Worm (Caenorhabditis elegans) whole organism, L4 larva: ENCODE measurements around the gene mix-1.

ENCODE experiments used
- ama-1 ChIP-seq: fragments of 150-350 bp; optimal IDR thresholded peaks from 2 replicates; lab custom pipeline; 2014; ENCODE audit warnings: inconsistent platforms, mixed read lengths
- fos-1 ChIP-seq: fragments of 150-350 bp; optimal IDR thresholded peaks from 2 replicates; lab custom pipeline; 2014; ENCODE audit warnings: missing biosample characterization, missing genetic modification characterization
- lin-39 ChIP-seq: fragments of 150-350 bp; optimal IDR thresholded peaks from 2 replicates; lab custom pipeline; 2014; ENCODE audit warnings: missing biosample characterization, missing genetic modification reagents, missing genetic modification characterization
- unc-39 ChIP-seq: sonication (generic microtip); optimal IDR thresholded peaks from 2 replicates; lab custom pipeline; 2017; ENCODE audit warnings: missing biosample characterization, missing genetic modification characterization

DNA sequence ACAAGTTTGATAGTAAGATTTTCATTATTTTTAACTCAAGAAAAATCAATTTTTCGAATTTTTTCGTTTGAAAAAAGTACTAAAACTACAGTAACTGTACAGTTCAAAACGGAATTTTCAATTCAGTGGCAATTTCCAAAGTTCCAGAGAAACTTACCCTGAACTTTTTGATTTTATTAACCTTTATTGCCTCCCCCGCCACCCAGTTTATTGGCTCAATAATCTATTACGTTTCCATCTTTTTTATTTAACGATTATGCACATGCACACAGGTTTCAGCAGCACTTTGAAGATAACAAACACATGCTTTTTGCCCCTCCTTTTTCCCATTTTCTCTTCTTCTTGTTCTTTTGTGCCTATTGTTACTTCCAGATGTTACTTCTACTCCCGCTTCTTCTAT lies 56.6 kb downstream of the mix-1 start, which contains the start of gene lurp-1:
- TF ChIP-seq lin-39 (tag; lab: Kevin White, UChicago): no peak
- TF ChIP-seq fos-1 (tag; lab: Kevin White, UChicago): no peak
- TF ChIP-seq unc-39 (tag; lab: Kevin White, UChicago): no peak
- no peak for TF ChIP-seq ama-1 (lab: Kevin White, UChicago)
